Worm (Caenorhabditis elegans): ENCODE measurements around the gene nasp-1.

- TF ChIP-seq pes-1 (GFP tag; IDR thresholded peaks at IDR 0.05): no peak
- no peak for TF ChIP-seq tbx-37 (GFP tag; conservative IDR thresholded peaks at IDR 0.05)
- no peak for TF ChIP-seq hmg-4 (GFP tag; optimal IDR thresholded peaks at IDR 0.05)
- no peak for TF ChIP-seq ama-1 (optimal IDR thresholded peaks at IDR 0.05)
- TF ChIP-seq sea-1 (GFP tag; conservative IDR thresholded peaks at IDR 0.05): no peak
- TF ChIP-seq tra-4 (tag; optimal IDR thresholded peaks at IDR 0.05): no peak
- no peak for TF ChIP-seq ets-7 (tag; optimal IDR thresholded peaks at IDR 0.05)
- no peak for TF ChIP-seq F13C5.2 (tag; optimal IDR thresholded peaks at IDR 0.05)
Observed at ce11 chrII:11128989-11129388, 22.6 kb downstream of the nasp-1 start, which contains the start of gene F40F8.3.
